Worm (Caenorhabditis elegans) whole organism, early embryonic: ENCODE data around the gene T05G5.1.

Experiments used
- B0310.2 ChIP-seq: sonication (generic microtip); optimal IDR thresholded peaks from 2 replicates; lab custom pipeline; 2016; ENCODE audit warnings: mild to moderate bottlenecking, missing genetic modification characterization, missing compliant biosample characterization
- F13C5.2 ChIP-seq: sonication (generic microtip); optimal IDR thresholded peaks from 2 replicates; lab custom pipeline; 2017; ENCODE audit warnings: mild to moderate bottlenecking, missing genetic modification characterization, inconsistent platforms, missing compliant biosample characterization
- aly-1 ChIP-seq: sonication (generic microtip); optimal IDR thresholded peaks from 2 replicates; lab custom pipeline; 2016; ENCODE audit warnings: missing genetic modification characterization, missing compliant biosample characterization
- ama-1 ChIP-seq: fragments of 150-350 bp; optimal IDR thresholded peaks from 2 replicates; lab custom pipeline; 2014
- ceh-13 ChIP-seq: fragments of 200-800 bp; sonication (Bioruptor generic); optimal IDR thresholded peaks from 2 replicates; lab custom pipeline; 2018; ENCODE audit warnings: mild to moderate bottlenecking, missing genetic modification characterization, missing compliant biosample characterization
- ceh-36 ChIP-seq: sonication (generic microtip); optimal IDR thresholded peaks from 2 replicates; lab custom pipeline; 2016; ENCODE audit warnings: missing genetic modification characterization, inconsistent platforms, missing compliant biosample characterization
- ets-7 ChIP-seq: sonication (generic microtip); optimal IDR thresholded peaks from 2 replicates; lab custom pipeline; 2016; ENCODE audit warnings: missing genotype, missing genetic modification characterization, missing compliant biosample characterization
- flt-1 ChIP-seq: fragments of 200-800 bp; sonication (Bioruptor generic); IDR thresholded peaks from 2 replicates; pipeline ENCODE4 v1.3.6; 2022; ENCODE audit warnings: missing genetic modification characterization, missing compliant biosample characterization
- hmbx-1 ChIP-seq: sonication (generic microtip); optimal IDR thresholded peaks from 2 replicates; lab custom pipeline; 2016; ENCODE audit warnings: mild to moderate bottlenecking, missing genetic modification characterization, missing compliant biosample characterization
- hmg-4 ChIP-seq: fragments of 200-800 bp; sonication (Bioruptor generic); optimal IDR thresholded peaks from 2 replicates; lab custom pipeline; 2018; ENCODE audit warnings: mild to moderate bottlenecking, missing genetic modification characterization, missing compliant biosample characterization
- hnd-1 ChIP-seq: sonication (generic microtip); optimal IDR thresholded peaks from 2 replicates; lab custom pipeline; 2016; ENCODE audit warnings: missing genetic modification characterization, missing compliant biosample characterization
- pes-1 ChIP-seq: fragments of 200-800 bp; sonication (Bioruptor generic); IDR thresholded peaks from 2 replicates; pipeline ENCODE4 v1.3.6; 2022; ENCODE audit warnings: missing genetic modification reagents, missing genetic modification characterization, missing compliant biosample characterization
- scrt-1 ChIP-seq: fragments of 200-800 bp; sonication (Bioruptor generic); IDR thresholded peaks from 2 replicates; pipeline ENCODE4 v1.3.6; 2022; ENCODE audit warnings: missing genetic modification characterization, missing compliant biosample characterization
- sea-1 ChIP-seq: fragments of 200-800 bp; sonication (Bioruptor generic); conservative IDR thresholded peaks from 2 replicates; pipeline ENCODE4 v1.3.6; 2022; ENCODE audit warnings: missing genetic modification characterization, missing compliant biosample characterization
- tbx-11 ChIP-seq: fragments of 200-800 bp; sonication (Bioruptor generic); IDR thresholded peaks from 2 replicates; pipeline ENCODE4 v1.3.6; 2022; ENCODE audit warnings: missing genetic modification characterization, missing compliant biosample characterization
- tbx-37 ChIP-seq: fragments of 200-800 bp; sonication (Bioruptor generic); conservative IDR thresholded peaks from 2 replicates; pipeline ENCODE4 v1.3.6; 2022; ENCODE audit warnings: missing genetic modification reagents, missing genetic modification characterization, missing compliant biosample characterization
- tra-4 ChIP-seq: sonication (generic microtip); optimal IDR thresholded peaks from 2 replicates; lab custom pipeline; 2017; ENCODE audit warnings: missing genetic modification characterization, missing compliant biosample characterization

T05G5.1 gene

ce11 chrIII:9745333-9745897 lies 2.3 kb upstream of the T05G5.1 start:
- no peak for TF ChIP-seq ceh-36 (tag; lab: Kevin White, UChicago)
- TF ChIP-seq ceh-13 (GFP tag; lab: Kevin White, UChicago): no peak
- no peak for TF ChIP-seq tbx-11 (GFP tag; lab: Robert Waterston, UW)

ce11 chrIII:9744525-9744924 lies 1.4 kb upstream of the T05G5.1 start:
- TF ChIP-seq tra-4 (tag; lab: Kevin White, UChicago) (no peak), scrt-1 (no peak), ceh-13 (GFP tag; lab: Kevin White, UChicago) (no peak), hmbx-1 (tag; lab: Kevin White, UChicago) (no peak), F13C5.2 (no peak), hnd-1 (tag; lab: Kevin White, UChicago) (no peak), aly-1 (tag; lab: Kevin White, UChicago) (no peak), B0310.2 (tag; lab: Kevin White, UChicago) (no peak), ets-7 (tag; lab: Kevin White, UChicago) (no peak), sea-1 (GFP tag; lab: Robert Waterston, UW) (no peak)

ce11 chrIII:9741985-9742384 lies 1.2 kb downstream of the T05G5.1 start:
- no peak for TF ChIP-seq ama-1 (lab: Kevin White, UChicago)
- no peak for TF ChIP-seq hmbx-1 (tag; lab: Kevin White, UChicago)
- no peak for TF ChIP-seq ceh-36 (tag; lab: Kevin White, UChicago)
- TF ChIP-seq hmg-4 (GFP tag; lab: Kevin White, UChicago): no peak
- no peak for TF ChIP-seq tra-4 (tag; lab: Kevin White, UChicago)
- no peak for TF ChIP-seq ceh-13 (GFP tag; lab: Kevin White, UChicago)

ce11 chrIII:9740663-9741062 lies 2.5 kb downstream of the T05G5.1 start:
- TF ChIP-seq sea-1 (GFP tag; lab: Robert Waterston, UW): no peak
- TF ChIP-seq aly-1 (tag; lab: Kevin White, UChicago): no peak
- TF ChIP-seq hmbx-1 (tag; lab: Kevin White, UChicago): no peak
- no peak for TF ChIP-seq ama-1 (lab: Kevin White, UChicago)
- no peak for TF ChIP-seq hmg-4 (GFP tag; lab: Kevin White, UChicago)
- TF ChIP-seq B0310.2 (tag; lab: Kevin White, UChicago): no peak
- no peak for TF ChIP-seq pes-1 (GFP tag; lab: Robert Waterston, UW)
- TF ChIP-seq tbx-37: no peak
- no peak for TF ChIP-seq ceh-13 (GFP tag; lab: Kevin White, UChicago)
- no peak for TF ChIP-seq F13C5.2
- TF ChIP-seq tra-4 (tag; lab: Kevin White, UChicago): no peak
- TF ChIP-seq hnd-1 (tag; lab: Kevin White, UChicago): no peak
- no peak for TF ChIP-seq flt-1 (GFP tag; lab: Robert Waterston, UW)
- no peak for TF ChIP-seq ceh-36 (tag; lab: Kevin White, UChicago)
- no peak for TF ChIP-seq ets-7 (tag; lab: Kevin White, UChicago)
- TF ChIP-seq scrt-1: no peak

- no peak for TF ChIP-seq flt-1 (GFP tag; lab: Robert Waterston, UW)
- no peak for TF ChIP-seq ceh-36 (tag; lab: Kevin White, UChicago)
- TF ChIP-seq ama-1 (lab: Kevin White, UChicago): no peak
- TF ChIP-seq hmbx-1 (tag; lab: Kevin White, UChicago): no peak
- TF ChIP-seq pes-1 (GFP tag; lab: Robert Waterston, UW): no peak
- no peak for TF ChIP-seq F13C5.2
- no peak for TF ChIP-seq B0310.2 (tag; lab: Kevin White, UChicago)
- no peak for TF ChIP-seq ceh-13 (GFP tag; lab: Kevin White, UChicago)
- no peak for TF ChIP-seq tra-4 (tag; lab: Kevin White, UChicago)
Measured at ce11 chrIII:9738954-9739353, 4.2 kb downstream of the T05G5.1 start, which contains the start of gene hlh-4. Gene hlh-4 (minus strand): TSS chrIII:9739054.

ce11 chrIII:9735857-9736256 lies 7.3 kb downstream of the T05G5.1 start, which contains the start of gene dao-6:
Gene dao-6 (minus strand): TSS chrIII:9736201.
- no peak for TF ChIP-seq pes-1 (GFP tag; lab: Robert Waterston, UW)
- no peak for TF ChIP-seq ets-7 (tag; lab: Kevin White, UChicago)
- TF ChIP-seq hmbx-1 (tag; lab: Kevin White, UChicago): no peak

- TF ChIP-seq ama-1 (lab: Kevin White, UChicago) (no peak), pes-1 (GFP tag; lab: Robert Waterston, UW) (no peak), sea-1 (GFP tag; lab: Robert Waterston, UW) (no peak), B0310.2 (tag; lab: Kevin White, UChicago) (no peak), ceh-36 (tag; lab: Kevin White, UChicago) (no peak), aly-1 (tag; lab: Kevin White, UChicago) (no peak), ceh-13 (GFP tag; lab: Kevin White, UChicago) (no peak), hmg-4 (GFP tag; lab: Kevin White, UChicago) (no peak)
Measured at ce11 chrIII:9734030-9734429, 9.1 kb downstream of the T05G5.1 start.

ce11 chrIII:9733333-9733732 lies 9.8 kb downstream of the T05G5.1 start:
- TF ChIP-seq scrt-1: no peak
- no peak for TF ChIP-seq tbx-37
- TF ChIP-seq hnd-1 (tag; lab: Kevin White, UChicago): no peak
- no peak for TF ChIP-seq sea-1 (GFP tag; lab: Robert Waterston, UW)
- no peak for TF ChIP-seq pes-1 (GFP tag; lab: Robert Waterston, UW)
- no peak for TF ChIP-seq F13C5.2
